Fruit fly (Drosophila melanogaster): ENCODE results near the gene wntD.

- TF ChIP-seq CG11456 (GFP tag; IDR thresholded peaks at IDR 0.05) (no peak; the same call in 2 of the 3 replicates), CG15696 (tag; optimal IDR thresholded peaks at IDR 0.05) (no peak)
These were observed 41.0 kb upstream of the wntD start, which contains the start of gene PK2-R2 for dm6 chr3R:13334007-13334406.
